Fruit fly (Drosophila melanogaster): ENCODE measurements around the gene tey.

DNA sequence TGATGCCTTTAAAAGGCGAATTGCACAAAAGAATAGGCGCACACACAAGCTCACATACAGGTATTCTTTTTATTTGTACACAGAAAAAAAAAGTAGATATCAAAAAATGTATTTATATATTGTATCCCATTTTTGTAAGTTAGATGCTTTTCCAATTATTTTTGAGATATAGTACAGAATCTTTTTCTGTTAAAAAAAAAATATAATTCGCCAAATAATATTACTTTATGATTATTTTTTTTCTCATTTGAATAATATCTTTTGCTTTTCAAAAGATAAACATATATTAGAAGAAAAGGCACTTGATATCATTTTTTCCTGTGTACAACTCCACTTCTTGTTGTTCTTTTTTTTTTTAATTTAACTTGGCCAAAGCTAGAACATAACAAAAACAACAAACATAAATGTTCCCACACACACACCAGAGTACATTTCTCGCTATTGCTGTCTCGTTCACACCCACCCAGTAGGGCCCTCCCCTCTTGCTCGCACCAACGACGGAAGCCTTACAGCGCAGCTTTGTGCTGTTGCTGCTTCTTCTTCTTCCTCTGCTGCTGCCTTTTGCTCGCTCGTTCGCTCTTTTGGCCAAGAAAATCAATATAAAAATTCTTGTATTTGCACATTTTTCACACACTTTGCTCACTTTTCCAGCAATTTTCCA, 29.0 kb downstream of the tey start:
- TF ChIP-seq psq (optimal IDR thresholded peaks at IDR 0.05) (no peak), pan (optimal IDR thresholded peaks at IDR 0.05) (no peak), Dll (optimal IDR thresholded peaks at IDR 0.05) (no peak)
